Fruit fly (Drosophila melanogaster): ENCODE data around the gene JMJD6.

The JMJD6 gene

DNA sequence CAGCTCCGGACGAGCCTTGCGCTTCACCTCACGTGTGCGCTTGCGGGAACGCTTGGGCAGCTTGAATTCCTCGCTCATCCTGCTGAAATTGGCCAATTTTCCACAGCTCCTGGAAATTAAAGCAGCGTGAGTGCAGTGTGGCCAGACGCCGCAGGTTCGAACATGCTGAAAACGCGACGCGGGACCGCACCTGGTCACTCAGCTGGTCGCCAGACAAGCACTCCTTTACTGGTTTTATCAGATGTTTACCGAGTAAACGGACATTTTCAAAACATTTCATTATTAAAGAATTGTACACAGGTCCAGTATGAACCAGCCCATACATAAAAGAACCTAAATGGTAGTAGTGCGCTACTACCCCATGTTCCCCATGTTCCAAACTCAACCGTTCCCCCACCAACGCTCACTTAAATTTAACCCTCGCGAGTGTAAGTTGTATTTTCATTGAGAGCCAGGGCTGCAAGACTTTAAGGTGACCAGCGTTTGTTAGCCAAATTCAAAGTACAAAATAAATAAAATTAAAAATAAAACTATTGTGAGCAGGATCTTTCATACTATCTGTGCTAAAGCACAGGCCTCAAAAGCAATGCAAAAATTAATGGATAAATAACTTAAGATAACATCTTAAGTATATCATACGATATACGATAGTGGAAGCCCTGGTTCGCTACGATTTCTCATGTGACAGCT is at the start of gene JMJD6, which contains the start of the genes CG7071 and Muted:
Gene JMJD6 (minus strand): TSS at position 154 of the 690 bp plus-strand sequence.
Gene CG7071 (plus strand): TSS at position 403 of the 690 bp plus-strand sequence.
Gene Muted (plus strand): TSS at position 403 of the 690 bp plus-strand sequence.
- TF ChIP-seq noc (tag; optimal IDR thresholded peaks at IDR 0.05): peak; percentile 93

DNA sequence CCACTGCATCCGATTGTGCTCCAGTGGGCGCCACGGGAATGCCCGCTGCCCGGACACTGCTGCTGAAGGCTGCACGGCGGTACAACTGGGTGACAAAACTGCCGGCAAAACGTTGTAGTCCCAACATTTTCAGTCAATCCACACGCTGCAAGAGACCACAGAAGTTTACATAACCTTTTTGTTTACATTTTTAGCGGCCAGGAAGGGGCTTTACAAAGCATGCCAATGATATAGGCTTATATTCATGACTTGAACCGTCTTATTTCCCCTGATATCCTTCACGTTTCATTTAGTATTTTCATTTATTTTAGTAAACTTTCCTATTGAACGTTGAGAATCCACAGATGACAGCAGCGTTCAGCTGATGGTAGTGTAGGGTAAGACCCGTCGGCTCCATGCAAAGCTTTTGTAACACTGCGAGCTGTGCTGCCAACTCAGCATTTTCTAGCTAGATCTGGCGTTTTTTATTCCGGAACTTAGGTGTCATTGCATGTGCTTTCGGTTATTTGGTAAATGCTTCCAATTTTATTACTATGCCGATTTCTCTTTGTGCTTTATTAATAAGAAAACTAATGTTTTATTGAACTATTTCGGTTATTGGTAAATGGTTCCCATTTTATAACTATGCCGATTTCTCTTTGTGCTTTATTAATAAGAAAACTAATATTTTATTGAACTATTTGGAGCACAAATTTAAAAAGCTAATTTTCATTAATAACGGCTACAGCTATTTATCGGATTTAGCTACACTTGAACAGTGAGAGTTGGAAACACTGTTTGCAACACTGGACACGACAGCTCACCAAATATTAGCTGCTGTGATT is 48.6 kb upstream of the JMJD6 start, which contains the start of the genes CG13850 and lqfR:
Gene CG13850 (minus strand): TSS at position 379 of the 824 bp plus-strand sequence.
Gene lqfR (plus strand): TSS at position 765 of the 824 bp plus-strand sequence.
- peak; percentile 66 for TF ChIP-seq noc (tag; optimal IDR thresholded peaks at IDR 0.05)

DNA sequence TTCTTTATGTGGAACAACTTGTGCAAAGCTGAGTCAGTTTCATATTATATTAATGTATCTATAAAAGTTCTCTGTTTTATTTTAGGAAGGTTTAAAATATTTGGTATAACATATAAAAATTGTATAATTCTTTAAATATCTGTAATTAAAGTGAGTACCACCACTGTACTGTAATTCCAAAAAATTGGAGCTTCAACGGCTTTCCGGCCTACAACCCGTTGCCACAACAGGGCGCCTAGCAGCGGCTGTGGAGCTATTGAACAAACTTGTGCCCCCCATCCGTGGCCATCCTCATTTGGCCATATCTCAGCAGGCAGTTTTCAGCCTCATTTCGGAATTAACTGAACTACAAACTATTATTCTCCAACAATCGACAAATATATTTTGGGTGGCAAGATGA is 43.5 kb upstream of the JMJD6 start, which contains the start of gene CG13855:
Gene CG13855 (plus strand): TSS at position 301 of the 400 bp plus-strand sequence.
- no peak for TF ChIP-seq noc (tag; optimal IDR thresholded peaks at IDR 0.05)

DNA sequence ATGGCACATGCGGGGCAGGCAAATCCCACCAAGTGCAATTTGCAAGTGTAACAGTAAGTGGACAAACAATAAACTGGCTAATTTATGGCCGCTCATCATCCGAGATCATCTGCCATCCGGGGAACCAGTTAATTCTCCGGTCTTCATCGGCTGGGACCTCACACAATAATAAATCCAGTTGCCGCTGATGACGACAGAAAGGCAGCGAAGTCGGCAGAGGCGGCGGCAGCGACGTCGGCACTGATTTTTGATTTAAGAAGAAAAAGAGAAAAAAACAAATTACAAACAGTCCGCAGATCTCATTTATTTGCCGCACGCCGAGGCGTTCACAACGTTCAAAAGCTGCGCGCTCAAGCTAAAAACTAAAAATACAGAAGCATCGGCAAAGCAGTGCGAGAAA is 40.2 kb upstream of the JMJD6 start, which contains the start of gene CG13856:
Gene CG13856 (plus strand): TSS at position 301 of the 400 bp plus-strand sequence.
- TF ChIP-seq noc (tag; optimal IDR thresholded peaks at IDR 0.05): no peak

DNA sequence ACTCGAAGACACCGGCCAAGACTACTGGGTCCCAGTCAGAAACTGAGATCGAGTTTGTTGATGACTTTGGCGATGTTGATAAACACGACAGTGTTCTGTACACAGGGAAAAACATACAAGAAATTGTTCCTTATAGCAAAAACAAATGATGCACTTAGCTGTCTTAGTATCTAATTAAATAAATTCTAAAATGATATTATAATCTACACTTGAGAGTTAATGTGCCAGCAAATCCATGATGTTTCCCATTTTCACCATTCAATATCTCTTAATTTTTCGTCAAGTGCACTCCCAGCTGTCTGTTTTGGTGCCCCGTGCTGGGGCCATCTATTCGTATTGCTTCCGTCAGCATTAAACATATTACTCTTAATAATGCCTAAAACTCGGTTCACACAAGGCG is 38.1 kb upstream of the JMJD6 start:
- TF ChIP-seq noc (tag; optimal IDR thresholded peaks at IDR 0.05): no peak

DNA sequence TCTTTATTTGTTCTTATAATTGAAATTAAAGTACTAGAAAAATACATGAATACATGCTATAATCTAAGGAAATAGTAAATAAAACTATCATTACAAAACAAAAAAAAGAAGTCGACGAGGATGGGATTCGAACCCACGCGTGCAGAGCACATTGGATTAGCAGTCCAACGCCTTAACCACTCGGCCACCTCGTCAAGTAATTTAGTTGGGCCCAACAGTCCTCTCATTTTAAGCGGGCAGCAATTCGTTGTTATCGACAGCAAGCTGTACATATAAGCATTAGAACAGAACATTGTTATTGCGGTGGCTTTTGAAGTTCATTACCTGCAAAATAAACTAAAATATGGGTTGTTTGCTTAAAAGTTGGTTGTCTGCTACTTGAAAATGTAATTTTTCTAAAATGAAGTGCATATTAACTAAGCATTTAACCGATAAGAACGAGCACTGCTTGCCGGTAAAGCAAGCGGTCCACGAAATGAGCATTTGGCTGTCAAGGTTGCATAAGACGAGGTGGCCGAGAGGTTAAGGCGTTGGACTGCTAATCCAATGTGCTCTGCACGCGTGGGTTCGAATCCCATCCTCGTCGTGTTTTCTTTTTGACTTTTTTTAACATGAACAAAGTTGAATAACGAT is 35.0 kb upstream of the JMJD6 start:
- TF ChIP-seq noc (tag; optimal IDR thresholded peaks at IDR 0.05): no peak

DNA sequence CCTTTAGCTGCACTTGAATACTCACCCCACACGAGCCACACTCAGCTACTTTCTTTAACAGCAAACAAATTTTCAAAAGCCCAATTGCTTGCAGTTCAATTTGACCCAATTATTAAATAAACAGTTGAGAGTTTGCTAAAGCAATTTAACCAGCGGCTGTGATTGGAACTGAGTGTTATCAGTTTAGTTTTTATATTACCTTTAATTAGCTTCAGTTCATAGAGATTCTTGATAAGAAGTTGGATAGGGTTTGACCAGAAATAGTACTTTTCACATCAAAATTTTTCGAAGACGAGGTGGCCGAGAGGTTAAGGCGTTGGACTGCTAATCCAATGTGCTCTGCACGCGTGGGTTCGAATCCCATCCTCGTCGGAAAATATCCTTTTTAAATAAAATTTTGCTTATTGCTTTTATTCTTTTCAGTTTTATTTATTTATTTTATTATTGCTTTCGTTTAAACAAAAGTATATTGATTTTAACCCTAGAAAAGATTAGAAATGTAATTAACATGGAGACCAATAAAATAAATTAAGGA is 34.1 kb upstream of the JMJD6 start:
- peak; percentile 3 for TF ChIP-seq noc (tag; optimal IDR thresholded peaks at IDR 0.05)

DNA sequence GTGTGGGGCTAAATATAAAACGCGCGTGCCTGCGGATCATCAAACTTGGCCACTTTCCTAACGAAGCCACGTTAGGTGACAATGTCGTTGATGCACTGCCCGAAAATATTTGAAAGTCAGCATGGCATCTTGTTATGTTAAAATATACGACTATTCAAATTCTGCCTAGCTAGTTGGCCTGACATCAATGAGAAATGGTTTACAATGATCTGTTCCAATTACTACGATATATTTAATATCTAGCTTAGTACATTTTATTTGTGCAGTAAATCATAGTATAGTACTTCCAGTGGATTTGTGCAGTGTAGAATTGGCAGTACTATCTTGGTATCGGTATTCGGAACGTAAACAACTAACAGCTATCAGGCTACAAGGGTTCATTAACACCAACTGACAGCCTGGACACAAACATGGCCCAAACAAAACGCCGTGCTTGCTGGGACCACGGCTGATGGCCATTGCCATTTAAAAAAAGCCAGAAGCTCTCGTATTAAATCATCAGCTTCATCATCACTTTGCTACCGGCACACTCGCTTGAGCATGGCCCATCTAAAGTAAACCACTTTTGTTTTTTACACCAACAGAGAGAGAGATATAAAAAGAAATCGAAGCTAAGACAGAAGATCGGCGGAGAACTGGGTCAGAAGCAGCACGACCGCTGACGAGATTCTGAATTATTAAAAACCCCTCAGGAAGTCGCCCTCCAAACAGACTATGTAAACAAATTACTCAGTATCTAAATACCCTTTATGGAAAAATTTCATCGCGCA is 33.4 kb upstream of the JMJD6 start:
- no peak for TF ChIP-seq noc (tag; optimal IDR thresholded peaks at IDR 0.05)

DNA sequence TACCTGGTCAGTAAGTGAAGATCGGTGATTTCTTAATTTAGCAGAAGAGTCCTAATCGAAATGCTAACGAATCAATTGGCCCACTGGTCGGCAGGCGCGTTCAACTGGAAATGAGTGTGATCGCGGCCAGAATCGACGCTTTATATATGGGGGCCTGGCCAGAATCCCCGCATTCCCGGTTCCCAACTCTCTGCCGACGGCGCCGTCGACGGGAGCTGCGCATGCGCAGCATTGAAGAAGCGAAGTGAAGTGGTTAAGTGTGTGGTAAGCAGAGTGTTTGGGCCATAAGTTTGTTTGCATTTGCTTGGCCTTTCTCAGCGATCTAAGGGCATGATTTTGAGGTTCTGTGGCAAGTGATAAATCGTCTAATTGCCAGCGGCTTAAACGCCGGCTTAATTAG is 31.8 kb upstream of the JMJD6 start, which contains the start of gene CG13857:
Gene CG13857 (minus strand): TSS at position 101 of the 400 bp plus-strand sequence.
- TF ChIP-seq noc (tag; optimal IDR thresholded peaks at IDR 0.05): no peak

DNA sequence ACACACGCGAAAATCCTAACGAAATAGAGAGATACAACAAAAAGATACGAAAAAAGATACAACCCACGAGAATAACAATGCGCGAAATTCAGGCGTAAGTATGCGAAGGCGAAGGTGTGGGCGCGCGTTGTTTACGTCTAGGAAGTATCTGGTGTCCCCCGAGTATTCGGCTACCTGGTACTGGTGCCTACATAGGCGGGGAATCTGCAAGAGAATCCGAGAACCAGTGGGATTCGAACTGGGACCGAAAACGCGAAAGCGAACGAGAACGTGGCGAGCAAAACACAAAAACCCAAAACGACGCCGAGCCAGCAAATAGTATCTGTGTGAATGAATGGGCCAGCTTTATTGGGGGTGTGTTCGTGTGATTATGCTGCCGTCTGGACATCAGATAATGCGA is 27.9 kb upstream of the JMJD6 start:
- no peak for TF ChIP-seq noc (tag; optimal IDR thresholded peaks at IDR 0.05)

DNA sequence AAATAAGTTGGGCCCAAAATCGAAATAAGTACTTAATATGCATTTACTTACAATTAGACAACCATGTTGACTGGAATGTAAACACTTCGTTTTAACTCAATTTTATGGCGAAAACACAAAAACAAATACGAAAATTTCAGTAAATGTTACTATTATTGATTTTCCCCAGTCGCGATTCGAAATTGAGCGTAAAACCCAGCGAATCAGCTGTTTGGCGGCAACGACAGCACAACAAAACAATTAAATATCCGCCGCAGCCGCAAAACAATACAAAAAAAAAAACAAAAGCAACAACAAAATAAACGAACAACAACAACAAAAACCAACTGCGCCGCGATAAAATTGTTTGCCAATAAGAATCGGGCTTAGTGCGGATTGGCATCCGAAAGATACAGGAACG is 27.4 kb upstream of the JMJD6 start, which contains the start of the genes CAH8 and CG7059:
Gene CAH8 (minus strand): TSS at position 101 of the 400 bp plus-strand sequence.
Gene CG7059 (plus strand): TSS at position 167 of the 400 bp plus-strand sequence.
- TF ChIP-seq noc (tag; optimal IDR thresholded peaks at IDR 0.05): no peak

DNA sequence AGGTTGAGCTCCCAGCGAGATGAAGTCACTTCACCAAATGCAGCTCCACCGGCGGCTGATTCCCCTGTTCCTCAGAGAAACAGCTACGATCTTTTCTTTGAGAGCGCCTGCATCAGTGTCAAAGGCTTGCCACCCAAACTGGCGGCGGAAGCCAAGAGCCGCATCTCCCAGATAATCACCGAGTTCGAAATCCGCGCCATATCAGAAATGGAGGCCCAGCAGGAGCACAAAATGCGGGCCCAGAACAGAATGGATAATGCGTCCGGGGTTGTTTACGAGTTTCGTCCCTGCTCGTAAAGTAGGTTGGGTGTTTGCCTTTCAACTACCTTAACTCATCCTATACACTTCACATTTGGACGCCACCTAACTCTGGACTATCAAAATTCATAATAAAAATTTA is 19.6 kb upstream of the JMJD6 start, which contains the start of gene Gpdh3:
Gene Gpdh3 (plus strand): TSS at position 301 of the 400 bp plus-strand sequence.
- TF ChIP-seq noc (tag; optimal IDR thresholded peaks at IDR 0.05): no peak

DNA sequence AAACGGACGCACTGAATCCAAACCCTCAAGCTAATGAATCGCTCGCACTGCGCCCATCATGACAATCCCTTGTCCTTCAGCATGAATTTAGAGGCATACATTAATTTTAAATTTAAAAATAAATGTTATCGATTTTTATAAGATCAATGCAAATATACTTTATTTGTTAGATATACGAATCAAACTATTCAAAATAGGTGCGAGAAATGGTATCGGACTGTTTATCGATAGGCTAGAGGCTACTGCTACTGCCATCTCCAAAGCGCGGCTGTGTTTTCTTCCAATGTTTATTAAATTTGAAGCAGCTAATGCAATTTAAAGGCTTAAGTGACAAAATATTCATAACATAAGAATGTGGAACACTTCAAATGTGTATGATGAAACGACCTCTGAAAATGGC is 18.9 kb upstream of the JMJD6 start, which contains the start of gene CG43342:
Gene CG43342 (plus strand): TSS at position 264 of the 400 bp plus-strand sequence.
- TF ChIP-seq noc (tag; optimal IDR thresholded peaks at IDR 0.05): no peak

DNA sequence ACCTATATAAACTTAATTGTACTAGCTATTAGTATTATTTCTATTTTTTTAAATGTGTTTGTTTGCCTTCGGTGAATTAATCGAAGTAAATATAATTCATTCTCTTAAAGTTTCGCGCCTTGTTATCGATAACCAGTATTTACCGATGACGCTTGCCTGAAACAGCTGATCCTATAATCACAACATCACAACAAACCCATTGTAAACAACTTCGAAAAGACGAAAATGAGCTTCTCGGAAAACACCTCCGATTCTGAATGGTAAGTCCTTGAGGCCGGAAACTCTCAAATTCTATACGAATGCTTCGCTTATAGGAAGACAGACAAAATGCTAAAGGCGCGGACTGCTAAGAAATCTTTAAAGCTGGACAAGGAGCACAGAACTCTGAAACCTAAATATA is 17.8 kb upstream of the JMJD6 start, which contains the start of gene CG34149:
Gene CG34149 (plus strand): TSS at position 187 of the 400 bp plus-strand sequence.
- no peak for TF ChIP-seq noc (tag; optimal IDR thresholded peaks at IDR 0.05)
